Worm (Caenorhabditis elegans) whole organism, L2 larva: Measurements from ENCODE around the gene F28H6.4.

ENCODE experiments used
- aly-2 ChIP-seq: fragments of 150-350 bp; optimal IDR thresholded peaks from 2 replicates; lab custom pipeline; 2014; ENCODE audit warnings: missing biosample characterization, missing genetic modification characterization
- ama-1 ChIP-seq: fragments of 150-350 bp; optimal IDR thresholded peaks from 2 replicates; lab custom pipeline; 2018; ENCODE audit warnings: inconsistent platforms
- egl-27 ChIP-seq: sonication (generic microtip); optimal IDR thresholded peaks from 3 replicates; lab custom pipeline; 2017; ENCODE audit warnings: missing biosample characterization, missing genetic modification reagents, missing genetic modification characterization
- elt-1 ChIP-seq: fragments of 150-350 bp; optimal IDR thresholded peaks from 2 replicates; lab custom pipeline; 2014; ENCODE audit warnings: missing biosample characterization, missing genetic modification characterization
- fos-1 ChIP-seq: fragments of 150-350 bp; optimal IDR thresholded peaks from 2 replicates; lab custom pipeline; 2014; ENCODE audit warnings: missing biosample characterization, missing genetic modification characterization
- lin-11 ChIP-seq: fragments of 150-350 bp; sonication (generic microtip); optimal IDR thresholded peaks from 2 replicates; lab custom pipeline; 2014; ENCODE audit warnings: missing biosample characterization, missing genetic modification characterization, inconsistent platforms, mixed read lengths
- nhr-23 ChIP-seq: fragments of 150-350 bp; optimal IDR thresholded peaks from 2 replicates; lab custom pipeline; 2014; ENCODE audit warnings: missing biosample characterization, missing genetic modification reagents, missing genetic modification characterization
- nhr-6 ChIP-seq: fragments of 150-350 bp; optimal IDR thresholded peaks from 2 replicates; lab custom pipeline; 2014; ENCODE audit warnings: missing biosample characterization, missing genetic modification characterization
- sem-4 ChIP-seq: fragments of 150-350 bp; optimal IDR thresholded peaks from 2 replicates; lab custom pipeline; 2014; ENCODE audit warnings: missing biosample characterization, missing genetic modification reagents, missing genetic modification characterization
- snpc-4 ChIP-seq: fragments of 150-350 bp; optimal IDR thresholded peaks from 2 replicates; lab custom pipeline; 2014; ENCODE audit warnings: missing biosample characterization, missing genetic modification characterization
- unc-62 ChIP-seq: fragments of 150-350 bp; optimal IDR thresholded peaks from 2 replicates; lab custom pipeline; 2014; ENCODE audit warnings: missing biosample characterization, missing genetic modification reagents, missing genetic modification characterization
- zag-1 ChIP-seq: fragments of 150-350 bp; optimal IDR thresholded peaks from 2 replicates; lab custom pipeline; 2014; ENCODE audit warnings: missing biosample characterization, missing genetic modification characterization
- ztf-4 ChIP-seq: fragments of 150-350 bp; optimal IDR thresholded peaks from 2 replicates; lab custom pipeline; 2014; ENCODE audit warnings: missing biosample characterization, missing genetic modification characterization

ce11 chrX:14131476-14131875, 3.8 kb downstream of the F28H6.4 start:
- TF ChIP-seq fos-1 (tag; lab: Kevin White, UChicago), result no peak
- TF ChIP-seq nhr-23, result no peak
- no peak for TF ChIP-seq aly-2
- no peak for TF ChIP-seq egl-27 (tag; lab: Kevin White, UChicago)
- no peak for TF ChIP-seq ztf-4
- no peak for TF ChIP-seq unc-62 (GFP tag; lab: Kevin White, UChicago)
- no peak for TF ChIP-seq sem-4
- no peak for TF ChIP-seq lin-11 (tag; lab: Kevin White, UChicago)
- TF ChIP-seq nhr-6 (tag; lab: Kevin White, UChicago), result no peak
- no peak for TF ChIP-seq elt-1 (tag; lab: Kevin White, UChicago)
- no peak for TF ChIP-seq zag-1 (tag; lab: Kevin White, UChicago)
- TF ChIP-seq ama-1 (lab: Kevin White, UChicago), result no peak
- no peak for TF ChIP-seq snpc-4 (tag; lab: Kevin White, UChicago)
